Worm (Caenorhabditis elegans) whole organism, late embryonic: ENCODE results near the gene otpl-8.

Experiments used
- C08G9.2 ChIP-seq: sonication (generic microtip); optimal IDR thresholded peaks from 2 replicates; lab custom pipeline; 2016; ENCODE audit warnings: mild to moderate bottlenecking, missing genetic modification characterization, moderate library complexity, missing compliant biosample characterization
- C38D4.7 ChIP-seq: fragments of 200-800 bp; sonication (Bioruptor generic); optimal IDR thresholded peaks from 2 replicates; lab custom pipeline; 2018; ENCODE audit warnings: mild to moderate bottlenecking, missing genetic modification characterization, moderate library complexity, missing compliant biosample characterization
- K02D7.2 ChIP-seq: sonication (generic microtip); optimal IDR thresholded peaks from 2 replicates; lab custom pipeline; 2017; ENCODE audit warnings: mild to moderate bottlenecking, missing genetic modification characterization, missing compliant biosample characterization
- K09A11.1 ChIP-seq: sonication (generic microtip); optimal IDR thresholded peaks from 2 replicates; lab custom pipeline; 2017; ENCODE audit warnings: antibody characterized with exemption, mild to moderate bottlenecking, missing genetic modification characterization, missing compliant biosample characterization; ENCODE audit not compliant: insufficient read depth
- ahr-1 ChIP-seq: sonication (generic microtip); optimal IDR thresholded peaks from 2 replicates; lab custom pipeline; 2016; ENCODE audit warnings: missing genetic modification characterization, missing compliant biosample characterization
- ceh-14 ChIP-seq: sonication (generic microtip); optimal IDR thresholded peaks from 2 replicates; lab custom pipeline; 2016; ENCODE audit warnings: missing genotype, missing genetic modification characterization, missing compliant biosample characterization
- ceh-18 ChIP-seq: sonication (generic microtip); optimal IDR thresholded peaks from 2 replicates; lab custom pipeline; 2016; ENCODE audit warnings: missing genetic modification characterization, missing compliant biosample characterization
- ceh-19 ChIP-seq: fragments of 200-800 bp; sonication (Bioruptor generic); optimal IDR thresholded peaks from 2 replicates; lab custom pipeline; 2018; ENCODE audit warnings: mild to moderate bottlenecking, missing genetic modification characterization, missing compliant biosample characterization
- ceh-2 ChIP-seq: sonication (generic microtip); optimal IDR thresholded peaks from 2 replicates; lab custom pipeline; 2016; ENCODE audit warnings: missing genotype, missing genetic modification characterization, missing compliant biosample characterization
- ceh-30 ChIP-seq: fragments of 150-350 bp; optimal IDR thresholded peaks from 2 replicates; lab custom pipeline; 2014; ENCODE audit warnings: missing biosample characterization, missing genetic modification characterization
- ceh-31 ChIP-seq: sonication (generic microtip); optimal IDR thresholded peaks from 2 replicates; lab custom pipeline; 2016; ENCODE audit warnings: missing genetic modification characterization, missing compliant biosample characterization
- ceh-45 ChIP-seq: fragments of 200-800 bp; sonication (Bioruptor generic); IDR thresholded peaks from 2 replicates; pipeline ENCODE4 v1.3.6; 2022; ENCODE audit warnings: missing genetic modification reagents, missing genetic modification characterization, missing compliant biosample characterization
- ceh-6 ChIP-seq: fragments of 200-800 bp; sonication (Bioruptor generic); optimal IDR thresholded peaks from 2 replicates; lab custom pipeline; 2018; ENCODE audit warnings: mild to moderate bottlenecking, missing genetic modification characterization, missing compliant biosample characterization
- ceh-9 ChIP-seq: sonication (generic microtip); optimal IDR thresholded peaks from 2 replicates; lab custom pipeline; 2016; ENCODE audit warnings: mild to moderate bottlenecking, missing genetic modification characterization, inconsistent platforms, missing compliant biosample characterization
- dve-1 ChIP-seq: sonication (generic microtip); optimal IDR thresholded peaks from 2 replicates; lab custom pipeline; 2017; ENCODE audit warnings: antibody characterized with exemption, mild to moderate bottlenecking, missing genetic modification characterization, missing compliant biosample characterization
- ets-4 ChIP-seq: sonication (generic microtip); optimal IDR thresholded peaks from 2 replicates; lab custom pipeline; 2016; ENCODE audit warnings: missing genetic modification characterization, missing compliant biosample characterization
- fkh-6 ChIP-seq: sonication (generic microtip); optimal IDR thresholded peaks from 2 replicates; lab custom pipeline; 2016; ENCODE audit warnings: missing genetic modification characterization, missing compliant biosample characterization
- gmeb-2 ChIP-seq: sonication (generic microtip); optimal IDR thresholded peaks from 2 replicates; lab custom pipeline; 2016; ENCODE audit warnings: missing genetic modification characterization, inconsistent platforms, missing compliant biosample characterization
- hlh-13 ChIP-seq: fragments of 200-800 bp; sonication (Bioruptor generic); optimal IDR thresholded peaks from 2 replicates; lab custom pipeline; 2018; ENCODE audit warnings: mild to moderate bottlenecking, missing genetic modification characterization, missing compliant biosample characterization
- hlh-30 ChIP-seq: sonication (generic microtip); optimal IDR thresholded peaks from 2 replicates; lab custom pipeline; 2017; ENCODE audit warnings: antibody characterized with exemption, missing genetic modification characterization, missing compliant biosample characterization; ENCODE audit not compliant: insufficient read depth
- hlh-6 ChIP-seq: sonication (generic microtip); optimal IDR thresholded peaks from 2 replicates; lab custom pipeline; 2016; ENCODE audit warnings: missing genotype, missing genetic modification characterization, missing compliant biosample characterization
- hlh-8 ChIP-seq: sonication (generic microtip); optimal IDR thresholded peaks from 2 replicates; lab custom pipeline; 2016; ENCODE audit warnings: missing genotype, missing genetic modification characterization, missing compliant biosample characterization
- lim-6 ChIP-seq: sonication (generic microtip); optimal IDR thresholded peaks from 2 replicates; lab custom pipeline; 2016; ENCODE audit warnings: missing genetic modification characterization, missing compliant biosample characterization
- mec-3 ChIP-seq: sonication (generic microtip); optimal IDR thresholded peaks from 2 replicates; lab custom pipeline; 2016; ENCODE audit warnings: borderline replicate concordance, missing genetic modification characterization, missing compliant biosample characterization
- nhr-11 ChIP-seq: fragments of 150-350 bp; optimal IDR thresholded peaks from 2 replicates; lab custom pipeline; 2014; ENCODE audit warnings: missing biosample characterization, missing genetic modification characterization
- nhr-232 ChIP-seq: sonication (generic microtip); optimal IDR thresholded peaks from 2 replicates; lab custom pipeline; 2016; ENCODE audit warnings: missing genetic modification characterization, missing compliant biosample characterization
- odd-2 ChIP-seq: sonication (generic microtip); optimal IDR thresholded peaks from 2 replicates; lab custom pipeline; 2017; ENCODE audit warnings: antibody characterized with exemption, mild to moderate bottlenecking, missing genetic modification characterization, missing compliant biosample characterization
- pag-3 ChIP-seq: sonication (generic microtip); optimal IDR thresholded peaks from 2 replicates; lab custom pipeline; 2016; ENCODE audit warnings: missing compliant biosample characterization, missing genetic modification characterization, borderline replicate concordance
- pqm-1 ChIP-seq: sonication (generic microtip); optimal IDR thresholded peaks from 2 replicates; lab custom pipeline; 2016; ENCODE audit warnings: missing genetic modification characterization, missing compliant biosample characterization
- pros-1 ChIP-seq: fragments of 150-350 bp; optimal IDR thresholded peaks from 2 replicates; lab custom pipeline; 2014; ENCODE audit warnings: missing biosample characterization, missing genetic modification reagents, missing genetic modification characterization
- ref-2 ChIP-seq: sonication (generic microtip); optimal IDR thresholded peaks from 2 replicates; lab custom pipeline; 2016; ENCODE audit warnings: missing genetic modification characterization, missing compliant biosample characterization
- rnt-1 ChIP-seq: sonication (generic microtip); optimal IDR thresholded peaks from 2 replicates; lab custom pipeline; 2016; ENCODE audit warnings: missing genetic modification characterization, missing compliant biosample characterization
- syd-9 ChIP-seq: sonication (generic microtip); optimal IDR thresholded peaks from 2 replicates; lab custom pipeline; 2016; ENCODE audit warnings: mild to moderate bottlenecking, missing genetic modification characterization, moderate library complexity, missing compliant biosample characterization
- tbx-2 ChIP-seq: sonication (generic microtip); optimal IDR thresholded peaks from 2 replicates; lab custom pipeline; 2016; ENCODE audit warnings: missing genetic modification characterization, missing compliant biosample characterization
- tbx-7 ChIP-seq: sonication (generic microtip); optimal IDR thresholded peaks from 2 replicates; lab custom pipeline; 2016; ENCODE audit warnings: missing genotype, missing genetic modification characterization, missing compliant biosample characterization
- ttx-3 ChIP-seq: sonication (generic microtip); optimal IDR thresholded peaks from 2 replicates; lab custom pipeline; 2016; ENCODE audit warnings: missing genetic modification reagents, missing genetic modification characterization, missing compliant biosample characterization
- unc-55 ChIP-seq: sonication (generic microtip); optimal IDR thresholded peaks from 2 replicates; lab custom pipeline; 2017; ENCODE audit warnings: missing biosample characterization, missing genetic modification reagents, missing genetic modification characterization
- unc-86 ChIP-seq: sonication (generic microtip); optimal IDR thresholded peaks from 2 replicates; lab custom pipeline; 2016; ENCODE audit warnings: missing genetic modification characterization, missing compliant biosample characterization
- zip-5 ChIP-seq: sonication (generic microtip); optimal IDR thresholded peaks from 2 replicates; lab custom pipeline; 2016; ENCODE audit warnings: missing genetic modification characterization, missing compliant biosample characterization

Gene otpl-8

DNA sequence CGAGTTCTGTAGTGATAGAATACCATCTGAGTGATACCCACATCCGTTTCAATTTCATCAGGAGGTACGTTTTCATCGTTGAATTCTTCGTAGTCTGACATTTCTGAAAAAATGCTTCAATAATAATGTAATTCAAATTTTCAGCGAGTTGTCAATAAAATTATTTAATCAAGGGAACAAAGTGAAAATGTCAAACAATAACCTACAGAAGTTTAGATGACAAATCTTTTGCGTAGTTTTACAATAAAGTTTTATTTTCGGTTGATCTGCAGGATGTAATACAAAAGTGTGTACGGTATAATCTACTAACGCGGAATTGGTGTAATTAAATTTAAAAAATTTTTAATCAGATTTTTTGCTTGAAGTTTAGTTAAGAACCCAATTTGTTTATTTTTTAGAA is 17.5 kb upstream of the otpl-8 start, which contains the start of gene C04B4.5:
C04B4.5 (minus strand) TSS at position 101 of the 400 bp plus-strand sequence.
- no peak for TF ChIP-seq pag-3 (tag; lab: Kevin White, UChicago)
- TF ChIP-seq nhr-11 (tag; lab: Kevin White, UChicago), result no peak
- TF ChIP-seq C38D4.7 (GFP tag; lab: Kevin White, UChicago), result no peak
- TF ChIP-seq ceh-30, result no peak
- no peak for TF ChIP-seq K09A11.1
- TF ChIP-seq ceh-18 (tag; lab: Kevin White, UChicago), result no peak
- TF ChIP-seq nhr-232, result no peak
- no peak for TF ChIP-seq ceh-2 (tag; lab: Kevin White, UChicago)
- TF ChIP-seq ttx-3 (tag; lab: Kevin White, UChicago), result no peak
- no peak for TF ChIP-seq hlh-6 (tag; lab: Kevin White, UChicago)
- TF ChIP-seq unc-55 (GFP tag; lab: Kevin White, UChicago), result no peak
- no peak for TF ChIP-seq tbx-2 (tag; lab: Kevin White, UChicago)
- no peak for TF ChIP-seq ceh-45 (GFP tag; lab: Robert Waterston, UW)
- no peak for TF ChIP-seq ets-4 (tag; lab: Kevin White, UChicago)

DNA sequence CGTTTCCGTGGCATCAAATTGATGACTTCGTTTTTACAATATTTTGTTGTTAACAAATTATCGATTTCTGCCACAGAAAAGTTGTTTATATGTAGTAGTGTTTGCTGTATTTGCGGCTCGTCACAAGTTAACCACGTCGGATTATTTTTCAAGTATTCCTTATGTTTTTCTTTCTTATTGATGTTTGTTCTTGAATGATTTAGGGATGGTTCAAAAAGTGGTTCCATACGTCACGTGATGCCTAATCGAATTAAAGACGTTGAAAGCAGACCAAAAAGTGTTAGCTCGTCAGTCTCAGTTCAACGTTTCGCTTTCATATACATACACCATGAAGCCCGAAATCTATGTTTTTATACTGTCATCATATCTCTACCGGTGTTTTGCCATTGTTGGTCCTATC is 14.8 kb upstream of the otpl-8 start, which contains the start of gene lips-2:
lips-2 (plus strand) TSS at position 301 of the 400 bp plus-strand sequence.
- TF ChIP-seq lim-6 (tag; lab: Kevin White, UChicago) (no peak), ceh-45 (GFP tag; lab: Robert Waterston, UW) (no peak), ceh-31 (tag; lab: Kevin White, UChicago) (no peak), ceh-19 (GFP tag; lab: Kevin White, UChicago) (no peak), ceh-6 (GFP tag; lab: Kevin White, UChicago) (no peak), rnt-1 (tag; lab: Kevin White, UChicago) (no peak), hlh-13 (GFP tag; lab: Kevin White, UChicago) (no peak), ceh-14 (no peak), pqm-1 (tag; lab: Kevin White, UChicago) (no peak), odd-2 (tag; lab: Kevin White, UChicago) (no peak), mec-3 (tag; lab: Kevin White, UChicago) (no peak), dve-1 (tag; lab: Kevin White, UChicago) (no peak), K02D7.2 (tag; lab: Kevin White, UChicago) (no peak), pros-1 (tag; lab: Kevin White, UChicago) (no peak), zip-5 (no peak), ahr-1 (no peak), hlh-30 (tag; lab: Kevin White, UChicago) (no peak), tbx-7 (tag; lab: Kevin White, UChicago) (no peak), unc-86 (tag; lab: Kevin White, UChicago) (no peak)
- TF ChIP-seq, all 69 proteins: peak for 0

DNA sequence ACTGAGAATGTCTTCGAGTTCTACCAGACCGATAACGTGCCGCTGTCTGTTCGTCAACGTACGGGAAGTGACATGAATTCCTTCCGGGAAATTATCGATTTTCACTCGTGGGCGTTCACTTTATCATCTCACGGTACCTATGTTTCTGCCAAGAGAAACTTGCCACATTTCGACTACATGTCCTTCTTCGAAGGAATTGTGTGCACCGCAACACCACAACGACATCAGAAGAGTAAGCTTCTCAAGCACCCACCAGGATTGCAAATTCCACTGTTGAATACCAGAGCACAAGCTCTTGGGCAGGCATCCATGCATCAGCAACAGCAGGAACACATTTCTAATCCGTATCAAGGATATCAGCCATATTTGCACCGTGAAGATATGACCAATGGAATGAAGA is 13.4 kb upstream of the otpl-8 start:
- TF ChIP-seq ceh-2 (tag; lab: Kevin White, UChicago) (no peak), C38D4.7 (GFP tag; lab: Kevin White, UChicago) (no peak), pqm-1 (tag; lab: Kevin White, UChicago) (no peak), ceh-9 (tag; lab: Kevin White, UChicago) (no peak), ttx-3 (tag; lab: Kevin White, UChicago) (no peak), ceh-14 (no peak), hlh-8 (tag; lab: Kevin White, UChicago) (no peak)
- TF ChIP-seq, all 69 proteins: peak for 0

DNA sequence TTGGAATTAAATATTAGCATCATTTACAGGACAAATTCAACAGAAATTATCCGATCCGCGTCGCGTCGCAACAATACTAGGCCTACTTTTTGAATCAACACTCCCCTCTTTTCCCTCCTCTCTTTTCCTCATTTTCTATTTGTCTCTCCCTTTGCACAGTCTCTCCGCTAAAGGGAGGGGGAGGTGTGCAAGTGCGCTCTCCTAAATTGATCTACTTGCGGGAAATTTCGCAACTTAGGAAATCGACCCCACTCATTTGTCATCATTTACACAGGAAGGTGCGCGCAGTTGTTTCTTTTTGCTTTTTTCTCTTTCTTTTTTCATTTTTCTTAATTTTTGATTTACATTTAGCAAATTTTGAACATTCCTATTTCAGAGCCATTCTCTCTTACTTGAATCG is 12.2 kb upstream of the otpl-8 start, which contains the start of gene C04B4.2:
C04B4.2 (plus strand) TSS at position 371 of the 400 bp plus-strand sequence.
- TF ChIP-seq fkh-6 (tag; lab: Kevin White, UChicago) (no peak), gmeb-2 (tag; lab: Kevin White, UChicago) (no peak), C08G9.2 (tag; lab: Kevin White, UChicago) (no peak), ref-2 (tag; lab: Kevin White, UChicago) (no peak), syd-9 (tag; lab: Kevin White, UChicago) (no peak)
